Fruit fly (Drosophila melanogaster) whole organism, embryonic: Measurements from ENCODE around the gene Elo68alpha.

Experiments used
- ATbp ChIP-seq: fragments of 200-800 bp; sonication (Bioruptor generic); optimal IDR thresholded peaks from 2 replicates; lab custom pipeline; 2017; ENCODE audit warnings: missing biosample characterization, mild to moderate bottlenecking, missing genetic modification characterization, missing genetic modification reagents
- CG14014 ChIP-seq: fragments of 200-800 bp; sonication (Bioruptor generic); IDR thresholded peaks from 2 replicates; pipeline ENCODE4 v1.3.6; 2022; ENCODE audit warnings: missing biosample characterization, missing genetic modification characterization
- CG18764 ChIP-seq: fragments of 200-800 bp; sonication (Bioruptor generic); optimal IDR thresholded peaks from 3 replicates; lab custom pipeline; 2016; ENCODE audit warnings: missing biosample characterization, missing genetic modification characterization
- CG4424 ChIP-seq: fragments of 200-800 bp; sonication (Bioruptor generic); optimal IDR thresholded peaks from 3 replicates; lab custom pipeline; 2016; ENCODE audit warnings: missing biosample characterization, missing genetic modification characterization
- CG4854 ChIP-seq: fragments of 200-800 bp; sonication (Bioruptor generic); optimal IDR thresholded peaks from 2 replicates; lab custom pipeline; 2016; ENCODE audit warnings: missing biosample characterization, missing genetic modification characterization, inconsistent platforms
- CG6765 ChIP-seq: fragments of 200-800 bp; sonication (Bioruptor generic); optimal IDR thresholded peaks from 3 replicates; lab custom pipeline; 2017; ENCODE audit warnings: missing biosample characterization, mild to moderate bottlenecking, missing genetic modification characterization
- CG6813 ChIP-seq: fragments of 200-800 bp; sonication (Bioruptor generic); optimal IDR thresholded peaks from 2 replicates; lab custom pipeline; 2017; ENCODE audit warnings: missing biosample characterization, missing genetic modification characterization, mild to moderate bottlenecking, moderate library complexity, missing genetic modification reagents
- CG6854 ChIP-seq: fragments of 200-800 bp; sonication (Bioruptor generic); optimal IDR thresholded peaks from 3 replicates; lab custom pipeline; 2017; ENCODE audit warnings: missing biosample characterization, mild to moderate bottlenecking, missing genetic modification characterization
- CG7357 ChIP-seq: fragments of 200-800 bp; sonication (Bioruptor generic); IDR thresholded peaks from 3 replicates; pipeline ENCODE4 v1.3.6; 2022; ENCODE audit warnings: missing biosample characterization, missing genetic modification characterization
- CG7963 ChIP-seq: fragments of 200-800 bp; sonication (Bioruptor generic); IDR thresholded peaks from 3 replicates; pipeline ENCODE4 v1.3.6; 2022; ENCODE audit warnings: missing biosample characterization, missing genetic modification characterization; ENCODE audit not compliant: partially characterized antibody
- CG7987 ChIP-seq: fragments of 200-800 bp; sonication (Bioruptor generic); optimal IDR thresholded peaks from 2 replicates; lab custom pipeline; 2018; ENCODE audit warnings: missing biosample characterization, mild to moderate bottlenecking, missing genetic modification characterization, moderate library complexity
- CG8290 ChIP-seq, 3 experiments: fragments of 200-800 bp; sonication (Bioruptor generic); optimal IDR thresholded peaks; 2 replicates each; lab custom pipeline; 2016 to 2019; ENCODE audit warnings: missing biosample characterization in 3 of 3, missing genetic modification characterization in 3 of 3, mild to moderate bottlenecking in 2 of 3, moderate library complexity in 1 of 3
- CG9797 ChIP-seq: fragments of 200-800 bp; sonication (Bioruptor generic); optimal IDR thresholded peaks from 3 replicates; lab custom pipeline; 2018; ENCODE audit warnings: missing biosample characterization, mild to moderate bottlenecking, missing genetic modification characterization
- Chrac-16 ChIP-seq: fragments of 200-800 bp; sonication (Bioruptor generic); optimal IDR thresholded peaks from 3 replicates; lab custom pipeline; 2016; ENCODE audit warnings: missing biosample characterization, missing genetic modification characterization
- CoRest ChIP-seq: fragments of 200-800 bp; sonication (Bioruptor generic); optimal IDR thresholded peaks from 3 replicates; lab custom pipeline; 2018; ENCODE audit warnings: missing biosample characterization, mild to moderate bottlenecking, missing genetic modification characterization, moderate library complexity
- Dip2 ChIP-seq: fragments of 200-800 bp; sonication (Bioruptor generic); IDR thresholded peaks from 2 replicates; pipeline ENCODE4 v1.3.6; 2022; ENCODE audit warnings: missing biosample characterization, missing genetic modification characterization
- HLH4C ChIP-seq: fragments of 200-800 bp; sonication (Bioruptor generic); IDR thresholded peaks from 3 replicates; pipeline ENCODE4 v1.3.6; 2022; ENCODE audit warnings: missing biosample characterization, missing genetic modification characterization; ENCODE audit not compliant: partially characterized antibody
- Hmr ChIP-seq: fragments of 200-800 bp; sonication (Bioruptor generic); optimal IDR thresholded peaks from 3 replicates; lab custom pipeline; 2017; ENCODE audit warnings: mild to moderate bottlenecking, missing biosample characterization, missing genetic modification reagents, missing genetic modification characterization
- Hsf ChIP-seq: fragments of 200-800 bp; sonication (Bioruptor generic); optimal IDR thresholded peaks from 3 replicates; lab custom pipeline; 2016; ENCODE audit warnings: missing biosample characterization, missing genetic modification characterization
- Mad ChIP-seq: fragments of 200-800 bp; sonication (Bioruptor generic); optimal IDR thresholded peaks from 2 replicates; lab custom pipeline; 2016; ENCODE audit warnings: missing biosample characterization, missing genetic modification characterization
- Mrtf ChIP-seq: fragments of 200-800 bp; sonication (Bioruptor generic); IDR thresholded peaks from 3 replicates; pipeline ENCODE4 v1.3.6; 2022; ENCODE audit warnings: missing biosample characterization, missing genetic modification characterization
- Myb ChIP-seq: fragments of 200-800 bp; sonication (Bioruptor generic); optimal IDR thresholded peaks from 2 replicates; lab custom pipeline; 2016; ENCODE audit warnings: missing biosample characterization, missing genetic modification characterization
- NfI ChIP-seq: fragments of 200-800 bp; sonication (Bioruptor generic); optimal IDR thresholded peaks from 3 replicates; lab custom pipeline; 2018; ENCODE audit warnings: missing biosample characterization, mild to moderate bottlenecking, missing genetic modification characterization, moderate library complexity
- Oaz ChIP-seq: fragments of 200-800 bp; sonication (Bioruptor generic); IDR thresholded peaks from 2 replicates; pipeline ENCODE4 v1.3.6; 2022; ENCODE audit warnings: missing biosample characterization, missing genetic modification characterization
- Oli ChIP-seq: fragments of 200-800 bp; sonication (Bioruptor generic); optimal IDR thresholded peaks from 2 replicates; lab custom pipeline; 2018; ENCODE audit warnings: missing biosample characterization, mild to moderate bottlenecking, missing genetic modification characterization, moderate library complexity
- Side ChIP-seq: fragments of 200-800 bp; sonication (Bioruptor generic); optimal IDR thresholded peaks from 2 replicates; lab custom pipeline; 2016; ENCODE audit warnings: missing biosample characterization, missing genetic modification characterization
- TFAM ChIP-seq: fragments of 200-800 bp; sonication (Bioruptor generic); optimal IDR thresholded peaks from 2 replicates; lab custom pipeline; 2017; ENCODE audit warnings: missing biosample characterization, missing genetic modification characterization, inconsistent platforms
- Vsx1 ChIP-seq: fragments of 200-800 bp; sonication (Bioruptor generic); optimal IDR thresholded peaks from 2 replicates; lab custom pipeline; 2017; ENCODE audit warnings: missing biosample characterization, mild to moderate bottlenecking, missing genetic modification characterization, missing genetic modification reagents
- ase ChIP-seq: fragments of 200-800 bp; sonication (Bioruptor generic); IDR thresholded peaks from 3 replicates; pipeline ENCODE4 v1.3.6; 2022; ENCODE audit warnings: missing biosample characterization, missing genetic modification characterization
- ato ChIP-seq: fragments of 200-800 bp; sonication (Bioruptor generic); IDR thresholded peaks from 2 replicates; pipeline ENCODE4 v1.3.6; 2022; ENCODE audit warnings: missing biosample characterization, missing genetic modification characterization; ENCODE audit not compliant: partially characterized antibody
- bcd ChIP-seq: fragments of 200-800 bp; sonication (Bioruptor generic); optimal IDR thresholded peaks from 2 replicates; lab custom pipeline; 2017; ENCODE audit warnings: missing biosample characterization, mild to moderate bottlenecking, missing genetic modification characterization
- bigmax ChIP-seq: fragments of 200-800 bp; sonication (Bioruptor generic); optimal IDR thresholded peaks from 2 replicates; lab custom pipeline; 2018; ENCODE audit warnings: missing biosample characterization, mild to moderate bottlenecking, missing genetic modification characterization
- btn ChIP-seq: fragments of 200-800 bp; sonication (Bioruptor generic); optimal IDR thresholded peaks from 2 replicates; lab custom pipeline; 2016; ENCODE audit warnings: missing biosample characterization, missing genetic modification characterization
- chn ChIP-seq: fragments of 200-800 bp; sonication (Bioruptor generic); optimal IDR thresholded peaks from 2 replicates; lab custom pipeline; 2016; ENCODE audit warnings: missing biosample characterization, missing genetic modification characterization
- cwo ChIP-seq: fragments of 200-800 bp; sonication (Bioruptor generic); optimal IDR thresholded peaks from 3 replicates; lab custom pipeline; 2017; ENCODE audit warnings: missing biosample characterization, missing genetic modification characterization, mild to moderate bottlenecking, moderate library complexity, missing genetic modification reagents
- en ChIP-seq: fragments of 200-800 bp; sonication (Bioruptor generic); optimal IDR thresholded peaks from 2 replicates; lab custom pipeline; 2016; ENCODE audit warnings: missing biosample characterization, missing genetic modification characterization
- eve ChIP-seq, 2 experiments: fragments of >200 bp; optimal IDR thresholded peaks; 2 replicates each; lab custom pipeline; 2017; ENCODE audit warnings: missing biosample characterization in 2 of 2, missing genetic modification characterization in 2 of 2
- fru ChIP-seq: fragments of >200 bp; optimal IDR thresholded peaks from 2 replicates; lab custom pipeline; 2017
- hth ChIP-seq: fragments of >200 bp; optimal IDR thresholded peaks from 2 replicates; lab custom pipeline; 2017; ENCODE audit warnings: inconsistent platforms
- inv ChIP-seq: fragments of 200-800 bp; sonication (Bioruptor generic); IDR thresholded peaks from 2 replicates; pipeline ENCODE4 v1.3.6; 2022; ENCODE audit warnings: missing biosample characterization, missing genetic modification characterization; ENCODE audit not compliant: partially characterized antibody
- knrl ChIP-seq: fragments of 200-800 bp; sonication (Bioruptor generic); IDR thresholded peaks from 3 replicates; pipeline ENCODE4 v1.3.6; 2022; ENCODE audit warnings: missing biosample characterization, missing genetic modification characterization; ENCODE audit not compliant: partially characterized antibody
- lmd ChIP-seq: fragments of 200-800 bp; sonication (Bioruptor generic); IDR thresholded peaks from 2 replicates; pipeline ENCODE4 v1.3.6; 2022; ENCODE audit warnings: missing biosample characterization, missing genetic modification characterization
- mld ChIP-seq: fragments of 200-800 bp; sonication (Bioruptor generic); IDR thresholded peaks from 3 replicates; pipeline ENCODE4 v1.3.6; 2022; ENCODE audit warnings: missing biosample characterization, missing genetic modification characterization; ENCODE audit not compliant: partially characterized antibody
- nau ChIP-seq: fragments of 200-800 bp; sonication (Bioruptor generic); optimal IDR thresholded peaks from 3 replicates; lab custom pipeline; 2017; ENCODE audit warnings: missing biosample characterization, mild to moderate bottlenecking, missing genetic modification characterization, missing genetic modification reagents
- phol ChIP-seq: fragments of 200-800 bp; sonication (Bioruptor generic); optimal IDR thresholded peaks from 3 replicates; lab custom pipeline; 2018; ENCODE audit warnings: missing biosample characterization, mild to moderate bottlenecking, missing genetic modification characterization, moderate library complexity
- prd ChIP-seq, 3 experiments: fragments of >200 bp in 2 of 3; fragments of 200-800 bp in 1 of 3; sonication (Bioruptor generic) in 1 of 3; optimal IDR thresholded peaks in 2 of 3; IDR thresholded peaks in 1 of 3; 2 replicates in 2 of 3; 3 replicates in 1 of 3; pipeline versions ENCODE4 v1.3.6 to Lab custom; 2017 to 2022; ENCODE audit warnings: missing biosample characterization in 1 of 3, missing genetic modification characterization in 1 of 3
- stc ChIP-seq: fragments of 200-800 bp; sonication (Bioruptor generic); IDR thresholded peaks from 2 replicates; pipeline ENCODE4 v1.3.6; 2022; ENCODE audit warnings: missing biosample characterization, missing genetic modification characterization
- usp ChIP-seq: fragments of >200 bp; optimal IDR thresholded peaks from 2 replicates; lab custom pipeline; 2017; ENCODE audit warnings: missing biosample characterization, missing genetic modification characterization
- zfh1 ChIP-seq: fragments of 200-800 bp; sonication (Bioruptor generic); IDR thresholded peaks from 3 replicates; pipeline ENCODE4 v1.3.6; 2022; ENCODE audit warnings: missing biosample characterization, missing genetic modification characterization

The Elo68alpha gene

dm6 chr3L:11097982-11098663 is 4.7 kb downstream of the Elo68alpha start, which contains the start of the genes Irbp18 and APP-BP1 (continued):
- TF ChIP-seq CG7357 (peak; percentile 66; the same call in 2 of the 3 replicates), inv (GFP tag; lab: Robert Waterston, UW) (no peak), chn (peak; percentile 96), NfI (GFP tag; lab: Kevin White, UChicago) (peak; percentile 95), prd (optimal IDR thresholded peaks at IDR 0.05; lab: Kevin White, UChicago) (no peak), prd (GFP tag; IDR thresholded peaks at IDR 0.05; lab: Robert Waterston, UW) (peak; percentile 89), CG9797 (GFP tag; lab: Kevin White, UChicago) (peak; percentile 25), Mad (GFP tag; lab: Kevin White, UChicago) (peak; percentile 96), CG6813 (peak; percentile 83), lmd (GFP tag; lab: Robert Waterston, UW) (peak; percentile 86), HLH4C (GFP tag; lab: Robert Waterston, UW) (no peak), Myb (GFP tag; lab: Kevin White, UChicago) (peak; percentile 83), eve (GFP tag; optimal IDR thresholded peaks at IDR 0.05; lab: Kevin White, UChicago) (no peak), ase (GFP tag; lab: Robert Waterston, UW) (peak; percentile 79), knrl (no peak), CG6765 (GFP tag; lab: Kevin White, UChicago) (peak; percentile 88), CG7987 (GFP tag; lab: Kevin White, UChicago) (peak; percentile 85), phol (tag; lab: Kevin White, UChicago) (peak; percentile 93), Oaz (peak; percentile 70), Chrac-16 (GFP tag; lab: Kevin White, UChicago) (peak; percentile 93), mld (GFP tag; lab: Robert Waterston, UW) (no peak), TFAM (GFP tag; lab: Kevin White, UChicago) (peak; percentile 62), Oli (tag; lab: Kevin White, UChicago) (peak; percentile 93), en (peak; percentile 83), fru (lab: Kevin White, UChicago) (no peak), cwo (GFP tag; lab: Kevin White, UChicago) (peak; percentile 90), CG4424 (peak; percentile 96), nau (peak; percentile 92), CG14014 (GFP tag; lab: Robert Waterston, UW) (peak; percentile 83), Dip2 (GFP tag; lab: Robert Waterston, UW) (no peak), ATbp (GFP tag; lab: Kevin White, UChicago) (peak; percentile 83), stc (GFP tag; lab: Robert Waterston, UW) (peak; percentile 84), btn (GFP tag; lab: Kevin White, UChicago) (peak; percentile 91), usp (GFP tag; lab: Kevin White, UChicago) (no peak), CG18764 (peak; percentile 92), CG6854 (GFP tag; lab: Kevin White, UChicago) (peak; percentile 87), Vsx1 (GFP tag; lab: Kevin White, UChicago) (peak; percentile 84), bigmax (GFP tag; lab: Kevin White, UChicago) (no peak), Hmr (GFP tag; lab: Kevin White, UChicago) (peak; percentile 96), Side (peak; percentile 92), zfh1 (GFP tag; lab: Robert Waterston, UW) (peak; percentile 84), CG7963 (GFP tag; lab: Robert Waterston, UW) (no peak), CG8290 (GFP tag; optimal IDR thresholded peaks at IDR 0.05; lab: Kevin White, UChicago) (peak; percentile 87), CG8290 (tag; optimal IDR thresholded peaks at IDR 0.05; lab: Kevin White, UChicago) (peak; percentile 81 to 92), CG4854 (GFP tag; lab: Kevin White, UChicago) (peak; percentile 95), Hsf (GFP tag; lab: Kevin White, UChicago) (peak; percentile 97), CoRest (peak; percentile 95), hth (lab: Kevin White, UChicago) (no peak), ato (GFP tag; lab: Robert Waterston, UW) (no peak), bcd (GFP tag; lab: Kevin White, UChicago) (peak; percentile 95), Mrtf (GFP tag; lab: Robert Waterston, UW) (peak; percentile 81)
